Worm (Caenorhabditis elegans): ENCODE data around the gene K09E9.7.

K09E9.7 gene

ce11 chrX:15607498-15608019, 33.1 kb upstream of the K09E9.7 start, which contains the start of gene nipi-3 (continued):
- TF ChIP-seq mdl-1 (tag; optimal IDR thresholded peaks at IDR 0.05) (peak; percentile 99), tra-1 (GFP tag; IDR thresholded peaks at IDR 0.05) (peak; percentile 97), zip-2 (tag; optimal IDR thresholded peaks at IDR 0.05) (peak; percentile 85), daf-12 (tag; optimal IDR thresholded peaks at IDR 0.05) (no peak), mxl-3 (GFP tag; optimal IDR thresholded peaks at IDR 0.05) (peak; percentile 96), D1046.2 (GFP tag; IDR thresholded peaks at IDR 0.05) (peak; percentile 77; the same call in 1 of the 2 replicates), nhr-237 (tag; optimal IDR thresholded peaks at IDR 0.05) (peak; percentile 68), daf-8 (GFP tag; IDR thresholded peaks at IDR 0.05) (no peak), mdt-29 (GFP tag; IDR thresholded peaks at IDR 0.05) (peak; percentile 80), lin-29 (GFP tag; IDR thresholded peaks at IDR 0.05) (no peak; the same call in 1 of the 2 replicates), arid-1 (GFP tag; conservative IDR thresholded peaks at IDR 0.05) (peak; percentile 76), lim-7 (GFP tag; IDR thresholded peaks at IDR 0.05) (no peak), nhr-11 (tag; optimal IDR thresholded peaks at IDR 0.05) (peak; percentile 98), fkh-10 (GFP tag; optimal IDR thresholded peaks at IDR 0.05) (peak; percentile 48), daf-16 (GFP tag; optimal IDR thresholded peaks at IDR 0.05) (peak; percentile 13 to 71), daf-16 (tag; optimal IDR thresholded peaks at IDR 0.05) (peak; percentile 95), ces-1 (GFP tag; optimal IDR thresholded peaks at IDR 0.05) (no peak), mxl-2 (GFP tag; conservative IDR thresholded peaks at IDR 0.05) (0 out of 2 replicates have a peak, but pooled peaks have one; percentile 48), nhr-6 (tag; optimal IDR thresholded peaks at IDR 0.05) (peak; percentile 94), aha-1 (tag) (peak; percentile 91), zag-1 (tag; optimal IDR thresholded peaks at IDR 0.05) (peak; percentile 38), ztf-7 (tag; optimal IDR thresholded peaks at IDR 0.05) (peak; percentile 88), F26F4.8 (GFP tag; conservative IDR thresholded peaks at IDR 0.05) (no peak), unc-39 (tag; optimal IDR thresholded peaks at IDR 0.05) (no peak), egl-43 (GFP tag; IDR thresholded peaks at IDR 0.05) (peak; percentile 84), madf-5 (GFP tag; IDR thresholded peaks at IDR 0.05) (no peak), nhr-10 (tag; optimal IDR thresholded peaks at IDR 0.05) (peak; percentile 94)

ce11 chrX:15608593-15608992, 32.1 kb upstream of the K09E9.7 start:
- TF ChIP-seq nhr-11 (tag; optimal IDR thresholded peaks at IDR 0.05) (peak; percentile 70), aha-1 (tag) (peak; percentile 13), mxl-3 (GFP tag; optimal IDR thresholded peaks at IDR 0.05) (peak; percentile 26), lsy-2 (tag; optimal IDR thresholded peaks at IDR 0.05) (peak in 1 of 2 experiments; percentile 8), unc-62 (GFP tag; optimal IDR thresholded peaks at IDR 0.05 in 1 of 2) (no peak), unc-62 (tag; optimal IDR thresholded peaks at IDR 0.05) (no peak), daf-16 (GFP tag; optimal IDR thresholded peaks at IDR 0.05) (no peak), daf-16 (tag; optimal IDR thresholded peaks at IDR 0.05) (peak; percentile 9), hlh-30 (tag; optimal IDR thresholded peaks at IDR 0.05; ENCODE audit: insufficient read depth) (peak; percentile 45), daf-19 (GFP tag; conservative IDR thresholded peaks at IDR 0.05) (no peak)

ce11 chrX:15609698-15610097, 31.0 kb upstream of the K09E9.7 start:
- TF ChIP-seq aha-1 (tag) (peak; percentile 82), jun-1 (tag; optimal IDR thresholded peaks at IDR 0.05) (no peak), egl-43 (GFP tag; IDR thresholded peaks at IDR 0.05) (0 out of 2 replicates have a peak, but pooled peaks have one; percentile 37), egl-27 (tag; optimal IDR thresholded peaks at IDR 0.05) (no peak), aly-2 (tag; optimal IDR thresholded peaks at IDR 0.05) (no peak), ceh-62 (tag; optimal IDR thresholded peaks at IDR 0.05) (no peak), nhr-25 (tag; optimal IDR thresholded peaks at IDR 0.05; ENCODE audit: borderline replicate concordance, insufficient read depth) (no peak)

All from whole organism, L4 larva.